Worm (Caenorhabditis elegans): ENCODE measurements around the gene C33D9.6.

DNA sequence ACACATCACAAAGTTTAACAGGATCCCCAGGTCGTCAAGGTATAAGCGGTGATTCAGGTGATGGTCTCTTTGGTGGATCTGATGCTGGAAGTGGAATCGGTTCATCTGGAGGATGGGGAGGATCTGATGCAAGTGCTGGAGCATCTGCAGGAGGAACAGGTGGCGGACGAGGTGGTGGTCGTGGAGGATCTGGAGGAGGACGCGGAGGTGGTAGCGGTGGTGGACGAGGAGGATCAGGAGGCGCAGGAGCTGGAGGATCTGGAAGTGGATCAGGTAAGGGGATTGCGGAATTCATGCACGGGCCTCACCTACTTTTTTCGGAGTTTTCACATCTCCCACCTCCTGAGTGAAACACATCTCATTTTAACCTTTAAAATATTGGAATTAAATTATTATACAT, 38.7 kb upstream of the C33D9.6 start:
- TF ChIP-seq flt-1 (GFP tag; IDR thresholded peaks at IDR 0.05), result no peak
- TF ChIP-seq pes-1 (GFP tag; IDR thresholded peaks at IDR 0.05), result no peak
- no peak for TF ChIP-seq hnd-1 (tag; optimal IDR thresholded peaks at IDR 0.05)
- no peak for TF ChIP-seq tbx-11 (GFP tag; IDR thresholded peaks at IDR 0.05)
- TF ChIP-seq ama-1 (optimal IDR thresholded peaks at IDR 0.05), result no peak
- TF ChIP-seq ceh-36 (tag; optimal IDR thresholded peaks at IDR 0.05), result no peak
- TF ChIP-seq B0310.2 (tag; optimal IDR thresholded peaks at IDR 0.05), result no peak
- TF ChIP-seq scrt-1 (GFP tag; IDR thresholded peaks at IDR 0.05), result no peak
- no peak for TF ChIP-seq hmbx-1 (tag; optimal IDR thresholded peaks at IDR 0.05)
- TF ChIP-seq tbx-37 (GFP tag; conservative IDR thresholded peaks at IDR 0.05), result no peak

Measured in whole organism, early embryonic.